Worm (Caenorhabditis elegans) whole organism, L1 larva: ENCODE results near the gene srh-173.

Experiments
- C04F5.9 ChIP-seq: sonication (generic microtip); optimal IDR thresholded peaks from 2 replicates; lab custom pipeline; 2016; ENCODE audit warnings: missing genetic modification characterization, missing compliant biosample characterization
- C16A3.4 ChIP-seq: fragments of 150-350 bp; optimal IDR thresholded peaks from 2 replicates; lab custom pipeline; 2014; ENCODE audit warnings: missing biosample characterization, missing genetic modification characterization
- F16B12.6 ChIP-seq: fragments of 150-350 bp; optimal IDR thresholded peaks from 2 replicates; lab custom pipeline; 2014; ENCODE audit warnings: missing biosample characterization, missing genetic modification characterization
- ceh-90 ChIP-seq: sonication (generic microtip); optimal IDR thresholded peaks from 2 replicates; lab custom pipeline; 2016; ENCODE audit warnings: missing genetic modification characterization, missing compliant biosample characterization
- fkh-10 ChIP-seq: sonication (generic microtip); optimal IDR thresholded peaks from 2 replicates; lab custom pipeline; 2017; ENCODE audit warnings: missing biosample characterization, missing genetic modification reagents, missing genetic modification characterization
- fkh-4 ChIP-seq: sonication (generic microtip); optimal IDR thresholded peaks from 2 replicates; lab custom pipeline; 2016; ENCODE audit warnings: missing compliant biosample characterization, missing genetic modification characterization, borderline replicate concordance
- fkh-8 ChIP-seq: sonication (generic microtip); optimal IDR thresholded peaks from 2 replicates; lab custom pipeline; 2016; ENCODE audit warnings: mild to moderate bottlenecking, missing genetic modification characterization, missing compliant biosample characterization
- grh-1 ChIP-seq: fragments of 200-800 bp; sonication (Bioruptor generic); IDR thresholded peaks from 2 replicates; pipeline ENCODE4 v1.3.6; 2022; ENCODE audit warnings: missing genetic modification reagents, missing genetic modification characterization, missing compliant biosample characterization
- hpl-2 ChIP-seq: fragments of 150-350 bp; optimal IDR thresholded peaks from 2 replicates; lab custom pipeline; 2014; ENCODE audit warnings: missing biosample characterization, missing genetic modification reagents, missing genetic modification characterization
- lin-35 ChIP-seq, 2 experiments: fragments of 150-350 bp; optimal IDR thresholded peaks; 2 replicates each; lab custom pipeline; 2014; ENCODE audit warnings: missing biosample characterization in 2 of 2, missing genetic modification characterization in 2 of 2, missing genetic modification reagents in 2 of 2
- lin-39 ChIP-seq: fragments of 150-350 bp; optimal IDR thresholded peaks from 2 replicates; lab custom pipeline; 2014; ENCODE audit warnings: missing biosample characterization, missing genetic modification reagents, missing genetic modification characterization
- mef-2 ChIP-seq: fragments of 150-350 bp; optimal IDR thresholded peaks from 2 replicates; lab custom pipeline; 2014; ENCODE audit warnings: missing biosample characterization, missing genetic modification characterization
- nhr-77 ChIP-seq: fragments of 150-350 bp; optimal IDR thresholded peaks from 2 replicates; lab custom pipeline; 2014; ENCODE audit warnings: missing biosample characterization, missing genetic modification characterization
- nhr-85 ChIP-seq: sonication (generic microtip); peaks from one replicate; lab custom pipeline; 2016; ENCODE audit warnings: missing genetic modification characterization, inconsistent platforms, missing compliant biosample characterization
- nhr-90 ChIP-seq: sonication (generic microtip); optimal IDR thresholded peaks from 2 replicates; lab custom pipeline; 2016; ENCODE audit warnings: mild to moderate bottlenecking, missing genetic modification characterization, missing compliant biosample characterization; ENCODE audit not compliant: poor library complexity
- snu-23 ChIP-seq: sonication (generic microtip); optimal IDR thresholded peaks from 2 replicates; lab custom pipeline; 2016; ENCODE audit warnings: missing genetic modification characterization, missing compliant biosample characterization
- unc-98 ChIP-seq: fragments of 200-800 bp; sonication (Bioruptor generic); IDR thresholded peaks from 2 replicates; pipeline ENCODE4 v1.3.6; 2022; ENCODE audit warnings: missing genetic modification characterization, missing compliant biosample characterization
- zag-1 ChIP-seq: fragments of 150-350 bp; optimal IDR thresholded peaks from 2 replicates; lab custom pipeline; 2014; ENCODE audit warnings: missing biosample characterization, missing genetic modification characterization

The srh-173 gene

DNA sequence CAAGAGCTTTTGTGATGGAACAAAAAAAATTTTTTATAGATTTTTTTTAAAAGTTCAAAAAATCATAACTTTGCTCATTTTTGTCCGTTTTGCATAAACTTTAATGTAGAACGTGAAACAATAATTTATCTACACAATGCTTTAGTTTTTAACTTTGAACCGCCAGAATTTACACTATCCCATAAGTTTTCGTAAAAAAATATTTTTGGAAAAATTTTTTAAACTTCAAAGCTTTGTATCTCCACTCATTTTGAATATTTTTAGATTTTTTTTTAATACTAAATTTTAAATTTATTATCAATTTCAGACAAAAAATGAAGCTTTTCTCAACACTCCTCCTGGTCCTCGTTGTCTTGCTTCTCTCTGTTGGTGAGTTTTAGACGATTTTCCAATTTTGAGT lies 38.6 kb downstream of the srh-173 start, which contains the start of gene Y60A3A.21:
Y60A3A.21 (plus strand) TSS at position 301 of the 400 bp plus-strand sequence.
- TF ChIP-seq lin-39 (tag; lab: Kevin White, UChicago): no peak
- no peak for TF ChIP-seq hpl-2 (GFP tag; lab: Kevin White, UChicago)
- no peak for TF ChIP-seq fkh-8 (tag; lab: Kevin White, UChicago)
- TF ChIP-seq fkh-4 (tag; lab: Kevin White, UChicago): no peak
- TF ChIP-seq F16B12.6 (tag; lab: Kevin White, UChicago): no peak

DNA sequence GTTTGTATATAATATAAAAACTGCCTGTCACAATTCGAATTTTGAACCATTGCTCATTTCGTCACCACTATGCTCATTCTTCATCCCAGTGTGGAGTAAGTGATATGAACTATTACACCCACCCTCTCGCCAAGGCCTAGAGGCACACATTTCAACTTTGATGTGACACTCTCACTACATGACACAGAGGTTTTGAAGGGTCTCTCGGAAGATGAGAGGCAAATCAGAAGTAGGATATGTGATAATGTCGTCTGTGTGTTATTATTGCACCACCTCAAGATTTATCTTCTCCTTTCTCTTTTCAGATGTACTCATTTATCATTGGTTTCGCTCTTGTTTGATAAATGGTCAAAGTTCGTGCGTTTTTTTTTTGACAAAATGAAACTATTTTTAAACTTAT lies 48.3 kb downstream of the srh-173 start:
- TF ChIP-seq ceh-90 (no peak), mef-2 (tag; lab: Kevin White, UChicago) (no peak), C16A3.4 (tag; lab: Kevin White, UChicago) (no peak), grh-1 (GFP tag; lab: Robert Waterston, UW) (no peak), unc-98 (GFP tag; lab: Robert Waterston, UW) (no peak), lin-35 (GFP tag; optimal IDR thresholded peaks at IDR 0.05; lab: Kevin White, UChicago) (no peak), snu-23 (GFP tag; lab: Kevin White, UChicago) (no peak)

DNA sequence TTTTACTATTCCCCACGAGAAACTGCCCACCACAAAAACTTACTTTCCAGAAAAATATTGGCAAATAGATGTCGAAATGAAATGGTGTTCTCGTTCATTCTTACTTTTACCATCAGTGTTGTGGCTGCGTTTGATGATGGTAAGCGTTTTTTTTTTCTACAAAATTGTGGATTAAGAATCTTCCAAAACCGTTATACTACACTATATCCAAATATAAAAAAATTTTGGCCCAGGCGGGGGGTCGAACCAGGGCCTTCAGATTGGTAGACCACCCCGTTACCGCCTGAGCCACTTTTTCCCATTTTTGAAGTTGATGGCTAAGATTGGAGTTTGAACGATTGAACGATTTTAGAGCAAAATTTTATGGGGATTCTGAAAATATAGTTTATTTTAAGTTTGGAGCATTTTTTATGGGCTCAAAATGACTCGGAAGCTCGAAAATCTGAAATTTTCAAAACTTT lies 49.9 kb downstream of the srh-173 start, which contains the start of gene lgc-55:
lgc-55 (plus strand) TSS at position 51 of the 461 bp plus-strand sequence.
- peak; percentile 32 for TF ChIP-seq nhr-85 (tag; lab: Kevin White, UChicago)
- TF ChIP-seq nhr-90 (tag; lab: Kevin White, UChicago): no peak
- no peak for TF ChIP-seq nhr-77 (tag; lab: Kevin White, UChicago)
- no peak for TF ChIP-seq zag-1 (tag; lab: Kevin White, UChicago)
- TF ChIP-seq fkh-10 (GFP tag; lab: Kevin White, UChicago): no peak
- no peak for TF ChIP-seq C04F5.9 (tag; lab: Kevin White, UChicago)
